Worm (Caenorhabditis elegans): ENCODE data around the gene F34D10.3.

- no peak for TF ChIP-seq ztf-4 (tag; optimal IDR thresholded peaks at IDR 0.05)
- no peak for TF ChIP-seq lin-13 (GFP tag; optimal IDR thresholded peaks at IDR 0.05)
- TF ChIP-seq sptf-1 (tag; optimal IDR thresholded peaks at IDR 0.05), result no peak
- TF ChIP-seq hlh-4 (tag; optimal IDR thresholded peaks at IDR 0.05), result no peak
- no peak for TF ChIP-seq fos-1 (tag; optimal IDR thresholded peaks at IDR 0.05)
- no peak for TF ChIP-seq unc-130 (tag; optimal IDR thresholded peaks at IDR 0.05)
- TF ChIP-seq dpl-1 (GFP tag; optimal IDR thresholded peaks at IDR 0.05), result no peak
- no peak for TF ChIP-seq pqm-1 (tag; optimal IDR thresholded peaks at IDR 0.05)
- TF ChIP-seq mep-1 (tag; optimal IDR thresholded peaks at IDR 0.05), result no peak
- no peak for TF ChIP-seq nhr-12 (tag; optimal IDR thresholded peaks at IDR 0.05)
- no peak for TF ChIP-seq Y116A8C.19 (tag; optimal IDR thresholded peaks at IDR 0.05; ENCODE audit: borderline replicate concordance)
Measured at ce11 chrIII:3706586-3706985, 27.5 kb upstream of the F34D10.3 start, which contains the start of gene dph-1.

All from whole organism, L1 larva.